Fruit fly (Drosophila melanogaster) whole organism, embryonic: ENCODE results near the gene CG7231.

Experiments
- Abd-B ChIP-seq: fragments of 200-800 bp; sonication (Bioruptor generic); optimal IDR thresholded peaks from 2 replicates; lab custom pipeline; 2018; ENCODE audit warnings: missing biosample characterization, mild to moderate bottlenecking, missing genetic modification characterization, moderate library complexity
- BEAF-32 ChIP-seq: fragments of 200-800 bp; sonication (Bioruptor generic); optimal IDR thresholded peaks from 3 replicates; lab custom pipeline; 2017; ENCODE audit warnings: missing biosample characterization, missing genetic modification characterization, mild to moderate bottlenecking, moderate library complexity, missing genetic modification reagents
- CG10462 ChIP-seq: fragments of 200-800 bp; sonication (Bioruptor generic); optimal IDR thresholded peaks from 2 replicates; lab custom pipeline; 2016; ENCODE audit warnings: missing biosample characterization, missing genetic modification characterization
- CG10959 ChIP-seq: fragments of 200-800 bp; sonication (Bioruptor generic); IDR thresholded peaks from 2 replicates; pipeline ENCODE4 v1.3.6; 2022; ENCODE audit warnings: missing biosample characterization, missing genetic modification characterization
- CG11456 ChIP-seq: fragments of 200-800 bp; sonication (Bioruptor generic); IDR thresholded peaks from 3 replicates; pipeline ENCODE4 v1.3.6; 2022; ENCODE audit warnings: missing biosample characterization, missing genetic modification characterization
- CG11504 ChIP-seq: fragments of 200-800 bp; sonication (Bioruptor generic); optimal IDR thresholded peaks from 3 replicates; lab custom pipeline; 2019; ENCODE audit warnings: missing biosample characterization, mild to moderate bottlenecking, missing genetic modification characterization, moderate library complexity
- CG11695 ChIP-seq: fragments of 200-800 bp; sonication (Bioruptor generic); IDR thresholded peaks from 3 replicates; pipeline ENCODE4 v1.3.6; 2022; ENCODE audit warnings: missing biosample characterization, missing genetic modification characterization
- CG12659 ChIP-seq: fragments of 200-800 bp; sonication (Bioruptor generic); optimal IDR thresholded peaks from 3 replicates; lab custom pipeline; 2017; ENCODE audit warnings: mild to moderate bottlenecking, missing biosample characterization, missing genetic modification reagents, missing genetic modification characterization
- CG15479 ChIP-seq: fragments of 200-800 bp; sonication (Bioruptor generic); optimal IDR thresholded peaks from 3 replicates; lab custom pipeline; 2019; ENCODE audit warnings: missing biosample characterization, mild to moderate bottlenecking, missing genetic modification characterization, moderate library complexity
- CG16863 ChIP-seq: fragments of 200-800 bp; sonication (Bioruptor generic); optimal IDR thresholded peaks from 3 replicates; lab custom pipeline; 2016; ENCODE audit warnings: missing biosample characterization, missing genetic modification characterization
- CG18599 ChIP-seq: fragments of 200-800 bp; sonication (Bioruptor generic); optimal IDR thresholded peaks from 3 replicates; lab custom pipeline; 2017; ENCODE audit warnings: missing biosample characterization, missing genetic modification characterization, mild to moderate bottlenecking, moderate library complexity, missing genetic modification reagents
- CG2129 ChIP-seq: fragments of 200-800 bp; sonication (Bioruptor generic); IDR thresholded peaks from 2 replicates; pipeline ENCODE4 v1.3.6; 2022; ENCODE audit warnings: missing biosample characterization, missing genetic modification characterization; ENCODE audit not compliant: partially characterized antibody
- CG4328 ChIP-seq: fragments of 200-800 bp; sonication (Bioruptor generic); optimal IDR thresholded peaks from 3 replicates; lab custom pipeline; 2017; ENCODE audit warnings: missing biosample characterization, missing genetic modification reagents, missing genetic modification characterization
- CG4360 ChIP-seq: fragments of 200-800 bp; sonication (Bioruptor generic); IDR thresholded peaks from 2 replicates; pipeline ENCODE4 v1.3.6; 2022; ENCODE audit warnings: missing biosample characterization, missing genetic modification characterization
- CG9437 ChIP-seq: fragments of 200-800 bp; sonication (Bioruptor generic); optimal IDR thresholded peaks from 2 replicates; lab custom pipeline; 2018; ENCODE audit warnings: missing biosample characterization, mild to moderate bottlenecking, missing genetic modification characterization
- CG9932 ChIP-seq: fragments of 200-800 bp; sonication (Bioruptor generic); IDR thresholded peaks from 2 replicates; pipeline ENCODE4 v1.3.6; 2022; ENCODE audit warnings: missing biosample characterization, missing genetic modification characterization
- CTCF ChIP-seq: fragments of 200-800 bp; sonication (Bioruptor generic); optimal IDR thresholded peaks from 2 replicates; lab custom pipeline; 2017; ENCODE audit warnings: missing biosample characterization, mild to moderate bottlenecking, missing genetic modification characterization, moderate library complexity
- Dbx ChIP-seq: fragments of 200-800 bp; sonication (Bioruptor generic); IDR thresholded peaks from 3 replicates; pipeline ENCODE4 v1.3.6; 2022; ENCODE audit warnings: missing biosample characterization, missing genetic modification characterization
- Deaf1 ChIP-seq: fragments of 200-800 bp; optimal IDR thresholded peaks from 3 replicates; lab custom pipeline; 2019; ENCODE audit warnings: missing biosample characterization, mild to moderate bottlenecking, missing genetic modification characterization, moderate library complexity
- Drgx ChIP-seq: fragments of 200-800 bp; sonication (Bioruptor generic); IDR thresholded peaks from 2 replicates; pipeline ENCODE4 v1.3.6; 2022; ENCODE audit warnings: missing biosample characterization, missing genetic modification characterization
- H15 ChIP-seq: fragments of 200-800 bp; sonication (Bioruptor generic); IDR thresholded peaks from 3 replicates; pipeline ENCODE4 v1.3.6; 2022; ENCODE audit warnings: missing biosample characterization, missing genetic modification characterization
- MTF-1 ChIP-seq: fragments of 200-800 bp; sonication (Bioruptor generic); optimal IDR thresholded peaks from 2 replicates; lab custom pipeline; 2018; ENCODE audit warnings: missing biosample characterization, mild to moderate bottlenecking, missing genetic modification characterization, borderline replicate concordance
- Med ChIP-seq: fragments of 200-800 bp; sonication (Bioruptor generic); peaks from one replicate; lab custom pipeline; 2016; ENCODE audit warnings: missing biosample characterization, missing genetic modification characterization, mild to moderate bottlenecking, inconsistent platforms, moderate library complexity
- NFAT ChIP-seq: fragments of 200-800 bp; sonication (Bioruptor generic); IDR thresholded peaks from 2 replicates; pipeline ENCODE4 v1.3.6; 2022; ENCODE audit warnings: missing biosample characterization, missing genetic modification characterization
- Trl ChIP-seq, 3 experiments: fragments of >200 bp in 2 of 3; fragments of 200-800 bp in 1 of 3; sonication (Bioruptor generic) in 1 of 3; optimal IDR thresholded peaks; 2 replicates in 1 of 3; 3 replicates in 2 of 3; lab custom pipeline; 2016 to 2017; ENCODE audit warnings: missing biosample characterization in 1 of 3, missing genetic modification characterization in 1 of 3
- Xrp1 ChIP-seq: fragments of 200-800 bp; sonication (Bioruptor generic); IDR thresholded peaks from 2 replicates; pipeline ENCODE4 v1.3.6; 2022; ENCODE audit warnings: missing biosample characterization, missing genetic modification characterization
- btn ChIP-seq: fragments of 200-800 bp; sonication (Bioruptor generic); optimal IDR thresholded peaks from 2 replicates; lab custom pipeline; 2016; ENCODE audit warnings: missing biosample characterization, missing genetic modification characterization
- ftz-f1 ChIP-seq: fragments of 200-800 bp; sonication (Bioruptor generic); optimal IDR thresholded peaks from 2 replicates; lab custom pipeline; 2016; ENCODE audit warnings: missing biosample characterization, missing genetic modification characterization
- ham ChIP-seq: fragments of 200-800 bp; sonication (Bioruptor generic); IDR thresholded peaks from 2 replicates; pipeline ENCODE4 v1.3.6; 2022; ENCODE audit warnings: missing biosample characterization, missing genetic modification characterization
- hbn ChIP-seq: fragments of 200-800 bp; sonication (Bioruptor generic); IDR thresholded peaks from 2 replicates; pipeline ENCODE4 v1.3.6; 2022; ENCODE audit warnings: missing biosample characterization, missing genetic modification characterization; ENCODE audit not compliant: partially characterized antibody
- lbe ChIP-seq: fragments of 200-800 bp; sonication (Bioruptor generic); optimal IDR thresholded peaks from 2 replicates; lab custom pipeline; 2016; ENCODE audit warnings: missing biosample characterization, mild to moderate bottlenecking, missing genetic modification characterization
- row ChIP-seq: fragments of 200-800 bp; sonication (Bioruptor generic); IDR thresholded peaks from 3 replicates; pipeline ENCODE4 v1.3.6; 2022; ENCODE audit warnings: missing biosample characterization, missing genetic modification characterization
- seq ChIP-seq: fragments of 200-800 bp; sonication (Bioruptor generic); IDR thresholded peaks from 2 replicates; pipeline ENCODE4 v1.3.6; 2022; ENCODE audit warnings: missing biosample characterization, missing genetic modification characterization
- sr ChIP-seq: fragments of 200-800 bp; sonication (Bioruptor generic); IDR thresholded peaks from 3 replicates; pipeline ENCODE4 v1.3.6; 2022; ENCODE audit warnings: missing biosample characterization, missing genetic modification characterization
- trem ChIP-seq: fragments of 200-800 bp; optimal IDR thresholded peaks from 3 replicates; lab custom pipeline; 2019; ENCODE audit warnings: missing biosample characterization, mild to moderate bottlenecking, missing genetic modification characterization, moderate library complexity
- vvl ChIP-seq: fragments of 200-800 bp; sonication (Bioruptor generic); IDR thresholded peaks from 2 replicates; pipeline ENCODE4 v1.3.6; 2022; ENCODE audit warnings: missing biosample characterization, missing genetic modification characterization
- yki ChIP-seq: fragments of >200 bp; optimal IDR thresholded peaks from 3 replicates; lab custom pipeline; 2018

Gene CG7231

DNA sequence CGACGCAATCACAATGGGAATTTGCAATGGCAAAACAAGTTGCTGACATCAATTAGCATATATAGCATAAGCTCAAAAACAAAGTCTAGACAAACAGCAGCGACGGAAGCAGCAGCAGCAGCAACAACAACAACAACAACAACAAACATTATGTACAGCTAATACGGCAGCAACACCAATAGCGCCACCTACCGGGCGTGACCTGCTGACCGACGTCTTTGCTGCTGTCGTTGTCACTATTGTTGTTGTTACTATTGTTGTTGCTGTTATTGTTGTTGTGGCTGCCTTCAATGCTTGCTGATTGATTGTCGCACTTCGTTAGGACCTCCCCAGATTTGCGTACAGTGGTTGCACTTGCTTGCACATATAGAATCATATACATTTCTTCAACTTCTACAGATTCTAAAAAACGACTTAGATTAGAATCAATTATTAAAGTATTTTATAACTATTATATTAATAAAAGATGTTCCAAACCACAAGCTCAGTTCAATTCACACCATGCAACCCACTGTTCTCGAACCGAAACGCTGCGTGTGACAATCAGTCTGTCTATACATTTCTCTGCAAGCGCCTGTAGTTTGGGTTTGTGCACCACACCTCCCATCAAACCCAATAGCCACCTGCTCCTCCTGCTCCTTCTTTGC, 30.3 kb upstream of the CG7231 start:
- TF ChIP-seq CG12659 (GFP tag; lab: Kevin White, UChicago), result no peak
- no peak for TF ChIP-seq MTF-1
- TF ChIP-seq NFAT (GFP tag; lab: Robert Waterston, UW), result no peak
- no peak for TF ChIP-seq CG18599 (GFP tag; lab: Kevin White, UChicago)
- TF ChIP-seq CTCF (GFP tag; lab: Kevin White, UChicago), result peak; percentile 83
- no peak for TF ChIP-seq H15 (GFP tag; lab: Robert Waterston, UW)
- no peak for TF ChIP-seq yki (lab: Kevin White, UChicago)
- no peak for TF ChIP-seq BEAF-32
- no peak for TF ChIP-seq CG15479
- TF ChIP-seq CG2129 (GFP tag; lab: Robert Waterston, UW), result no peak
- TF ChIP-seq CG11504 (tag; lab: Kevin White, UChicago), result peak; percentile 8
- 0 out of 2 replicates have a peak, but pooled peaks have one; percentile 9 for TF ChIP-seq vvl
- TF ChIP-seq hbn (GFP tag; lab: Robert Waterston, UW), result no peak
- TF ChIP-seq CG4360 (GFP tag; lab: Robert Waterston, UW), result peak; percentile 68
- TF ChIP-seq CG10959 (GFP tag; lab: Robert Waterston, UW), result no peak
- TF ChIP-seq CG16863 (GFP tag; lab: Kevin White, UChicago), result no peak
- TF ChIP-seq trem (tag; lab: Kevin White, UChicago), result no peak
- peak; percentile 78 for TF ChIP-seq Drgx (GFP tag; lab: Robert Waterston, UW)
- no peak for TF ChIP-seq Abd-B (GFP tag; lab: Kevin White, UChicago)
- TF ChIP-seq Trl (optimal IDR thresholded peaks at IDR 0.05; lab: Kevin White, UChicago), result no peak
- no peak for TF ChIP-seq Trl (GFP tag; optimal IDR thresholded peaks at IDR 0.05; lab: Kevin White, UChicago)
- no peak for TF ChIP-seq CG4328
- no peak for TF ChIP-seq sr (GFP tag; lab: Robert Waterston, UW)
- TF ChIP-seq Dbx (GFP tag; lab: Robert Waterston, UW), result no peak
- TF ChIP-seq row (GFP tag; lab: Robert Waterston, UW), result no peak
- no peak for TF ChIP-seq CG9437 (GFP tag; lab: Kevin White, UChicago)
- TF ChIP-seq btn (GFP tag; lab: Kevin White, UChicago), result no peak
- no peak for TF ChIP-seq CG10462
- TF ChIP-seq, all 482 proteins: peak for 5

- TF ChIP-seq Xrp1 (no peak), CG9932 (peak; percentile 53), CG11695 (GFP tag; lab: Robert Waterston, UW) (0 out of 3 replicates have a peak, but pooled peaks have one; percentile 25), CG11456 (GFP tag; lab: Robert Waterston, UW) (0 out of 3 replicates have a peak, but pooled peaks have one; percentile 50), seq (GFP tag; lab: Robert Waterston, UW) (peak; percentile 31; the same call in 1 of the 2 replicates), ftz-f1 (GFP tag; lab: Kevin White, UChicago) (no peak), Med (GFP tag; lab: Kevin White, UChicago) (peak; percentile 61), ham (GFP tag; lab: Robert Waterston, UW) (no peak), lbe (GFP tag; lab: Kevin White, UChicago) (peak; percentile 26), Deaf1 (tag; lab: Kevin White, UChicago) (no peak)
These were observed 29.2 kb upstream of the CG7231 start for dm6 chr2L:7954588-7954987.
